Fruit fly (Drosophila melanogaster) whole organism, embryonic: ENCODE measurements around the gene ND-B18.

Source experiments
- ATbp ChIP-seq: fragments of 200-800 bp; sonication (Bioruptor generic); optimal IDR thresholded peaks from 2 replicates; lab custom pipeline; 2017; ENCODE audit warnings: missing biosample characterization, mild to moderate bottlenecking, missing genetic modification characterization, missing genetic modification reagents
- Ada2b ChIP-seq: fragments of 200-800 bp; sonication (Bioruptor generic); IDR thresholded peaks from 2 replicates; pipeline ENCODE4 v1.3.6; 2022; ENCODE audit warnings: missing biosample characterization, missing genetic modification characterization
- Atf3 ChIP-seq: fragments of 200-800 bp; sonication (Bioruptor generic); optimal IDR thresholded peaks from 3 replicates; lab custom pipeline; 2016; ENCODE audit warnings: missing biosample characterization, missing genetic modification characterization
- Atf6 ChIP-seq: fragments of 200-800 bp; sonication (Bioruptor generic); IDR thresholded peaks from 2 replicates; pipeline ENCODE4 v1.3.6; 2022; ENCODE audit warnings: missing biosample characterization, missing genetic modification characterization
- CG10274 ChIP-seq: fragments of 200-800 bp; sonication (Bioruptor generic); optimal IDR thresholded peaks from 3 replicates; lab custom pipeline; 2017; ENCODE audit warnings: missing biosample characterization, mild to moderate bottlenecking, missing genetic modification characterization
- CG10366 ChIP-seq: fragments of 200-800 bp; sonication (Bioruptor generic); IDR thresholded peaks from 2 replicates; pipeline ENCODE4 v1.3.6; 2022; ENCODE audit warnings: missing biosample characterization, missing genetic modification characterization
- CG10462 ChIP-seq: fragments of 200-800 bp; sonication (Bioruptor generic); optimal IDR thresholded peaks from 2 replicates; lab custom pipeline; 2016; ENCODE audit warnings: missing biosample characterization, missing genetic modification characterization
- CG10979 ChIP-seq: fragments of 200-800 bp; sonication (Bioruptor generic); optimal IDR thresholded peaks from 2 replicates; lab custom pipeline; 2018; ENCODE audit warnings: missing biosample characterization, mild to moderate bottlenecking, missing genetic modification characterization, moderate library complexity
- CG11247 ChIP-seq: fragments of 200-800 bp; sonication (Bioruptor generic); IDR thresholded peaks from 2 replicates; pipeline ENCODE4 v1.3.6; 2022; ENCODE audit warnings: missing biosample characterization, missing genetic modification characterization
- CG11398 ChIP-seq: fragments of 200-800 bp; sonication (Bioruptor generic); optimal IDR thresholded peaks from 2 replicates; lab custom pipeline; 2016; ENCODE audit warnings: missing biosample characterization, missing genetic modification characterization
- CG12155 ChIP-seq: fragments of 200-800 bp; sonication (Bioruptor generic); optimal IDR thresholded peaks from 3 replicates; lab custom pipeline; 2016; ENCODE audit warnings: missing biosample characterization, missing genetic modification characterization
- CG14050 ChIP-seq: fragments of 200-800 bp; sonication (Bioruptor generic); IDR thresholded peaks from 3 replicates; pipeline ENCODE4 v1.3.6; 2022; ENCODE audit warnings: missing biosample characterization, missing genetic modification characterization
- CG15011 ChIP-seq: fragments of 200-800 bp; sonication (Bioruptor generic); optimal IDR thresholded peaks from 3 replicates; lab custom pipeline; 2018; ENCODE audit warnings: missing biosample characterization, mild to moderate bottlenecking, missing genetic modification characterization
- CG15479 ChIP-seq: fragments of 200-800 bp; sonication (Bioruptor generic); optimal IDR thresholded peaks from 3 replicates; lab custom pipeline; 2019; ENCODE audit warnings: missing biosample characterization, mild to moderate bottlenecking, missing genetic modification characterization, moderate library complexity
- CG17359 ChIP-seq: fragments of 200-800 bp; sonication (Bioruptor generic); optimal IDR thresholded peaks from 3 replicates; lab custom pipeline; 2018; ENCODE audit warnings: missing biosample characterization, mild to moderate bottlenecking, missing genetic modification characterization, moderate library complexity
- CG17361 ChIP-seq: fragments of 200-800 bp; sonication (Bioruptor generic); IDR thresholded peaks from 3 replicates; pipeline ENCODE4 v1.3.6; 2022; ENCODE audit warnings: missing biosample characterization, missing genetic modification characterization
- CG17612 ChIP-seq: fragments of 200-800 bp; sonication (Bioruptor generic); IDR thresholded peaks from 2 replicates; pipeline ENCODE4 v1.3.6; 2022; ENCODE audit warnings: missing biosample characterization, missing genetic modification characterization
- CG18011 ChIP-seq: fragments of 200-800 bp; sonication (Bioruptor generic); optimal IDR thresholded peaks from 2 replicates; lab custom pipeline; 2017; ENCODE audit warnings: missing biosample characterization, missing genetic modification characterization, mild to moderate bottlenecking, moderate library complexity, missing genotype
- CG31388 ChIP-seq: fragments of 200-800 bp; sonication (Bioruptor generic); optimal IDR thresholded peaks from 2 replicates; lab custom pipeline; 2016; ENCODE audit warnings: missing biosample characterization, missing genetic modification characterization
- CG3407 ChIP-seq: fragments of 200-800 bp; sonication (Bioruptor generic); optimal IDR thresholded peaks from 2 replicates; lab custom pipeline; 2018; ENCODE audit warnings: missing biosample characterization, mild to moderate bottlenecking, missing genetic modification characterization
- CG42726 ChIP-seq: fragments of 200-800 bp; sonication (Bioruptor generic); IDR thresholded peaks from 2 replicates; pipeline ENCODE4 v1.3.6; 2022; ENCODE audit warnings: missing biosample characterization, missing genetic modification characterization; ENCODE audit not compliant: partially characterized antibody
- CG4617 ChIP-seq: fragments of 200-800 bp; sonication (Bioruptor generic); optimal IDR thresholded peaks from 3 replicates; lab custom pipeline; 2016; ENCODE audit warnings: missing biosample characterization, missing genetic modification characterization, borderline replicate concordance
- CG4707 ChIP-seq: fragments of 200-800 bp; sonication (Bioruptor generic); optimal IDR thresholded peaks from 2 replicates; lab custom pipeline; 2018; ENCODE audit warnings: missing biosample characterization, mild to moderate bottlenecking, missing genetic modification characterization, moderate library complexity
- CG5180 ChIP-seq: fragments of 200-800 bp; sonication (Bioruptor generic); optimal IDR thresholded peaks from 3 replicates; lab custom pipeline; 2017; ENCODE audit warnings: missing biosample characterization, missing genetic modification characterization, mild to moderate bottlenecking, moderate library complexity, missing genetic modification reagents
- CG7372 ChIP-seq: fragments of 200-800 bp; sonication (Bioruptor generic); IDR thresholded peaks from 2 replicates; pipeline ENCODE4 v1.3.6; 2022; ENCODE audit warnings: missing biosample characterization, missing genetic modification characterization
- CG8281 ChIP-seq: fragments of 200-800 bp; sonication (Bioruptor generic); optimal IDR thresholded peaks from 2 replicates; lab custom pipeline; 2018; ENCODE audit warnings: missing biosample characterization, mild to moderate bottlenecking, missing genetic modification characterization, moderate library complexity
- Dref ChIP-seq: fragments of 200-800 bp; sonication (Bioruptor generic); IDR thresholded peaks from 2 replicates; pipeline ENCODE4 v1.3.6; 2022; ENCODE audit warnings: missing biosample characterization, missing genetic modification characterization
- Fer1 ChIP-seq: fragments of 200-800 bp; sonication (Bioruptor generic); optimal IDR thresholded peaks from 2 replicates; lab custom pipeline; 2017; ENCODE audit warnings: missing biosample characterization, mild to moderate bottlenecking, missing genetic modification characterization
- GATAe ChIP-seq: fragments of 200-800 bp; sonication (Bioruptor generic); conservative IDR thresholded peaks from 2 replicates; pipeline ENCODE4 v1.3.6; 2022; ENCODE audit warnings: missing biosample characterization, missing genetic modification characterization
- Lim3 ChIP-seq: fragments of 200-800 bp; sonication (Bioruptor generic); IDR thresholded peaks from 2 replicates; pipeline ENCODE4 v1.3.6; 2022; ENCODE audit warnings: missing biosample characterization, missing genetic modification characterization
- Max ChIP-seq: fragments of 200-800 bp; sonication (Bioruptor generic); optimal IDR thresholded peaks from 2 replicates; lab custom pipeline; 2016; ENCODE audit warnings: missing biosample characterization, mild to moderate bottlenecking, missing genetic modification characterization
- Med ChIP-seq: fragments of 200-800 bp; sonication (Bioruptor generic); peaks from one replicate; lab custom pipeline; 2016; ENCODE audit warnings: missing biosample characterization, missing genetic modification characterization, mild to moderate bottlenecking, inconsistent platforms, moderate library complexity
- Pdp1 ChIP-seq, 2 experiments: fragments of 200-800 bp; sonication (Bioruptor generic); optimal IDR thresholded peaks; 3 replicates each; lab custom pipeline; 2016; ENCODE audit warnings: missing biosample characterization in 2 of 2, missing genetic modification characterization in 2 of 2, mild to moderate bottlenecking in 1 of 2, moderate library complexity in 1 of 2
- TFAM ChIP-seq: fragments of 200-800 bp; sonication (Bioruptor generic); optimal IDR thresholded peaks from 2 replicates; lab custom pipeline; 2017; ENCODE audit warnings: missing biosample characterization, missing genetic modification characterization, inconsistent platforms
- Xbp1 ChIP-seq: fragments of 200-800 bp; sonication (Bioruptor generic); optimal IDR thresholded peaks from 3 replicates; lab custom pipeline; 2016; ENCODE audit warnings: missing biosample characterization, mild to moderate bottlenecking, missing genetic modification characterization
- ara ChIP-seq: fragments of 200-800 bp; sonication (Bioruptor generic); IDR thresholded peaks from 2 replicates; pipeline ENCODE4 v1.3.6; 2022; ENCODE audit warnings: missing biosample characterization, missing genetic modification characterization
- dmrt11E ChIP-seq: fragments of 200-800 bp; sonication (Bioruptor generic); optimal IDR thresholded peaks from 3 replicates; lab custom pipeline; 2018; ENCODE audit warnings: missing biosample characterization, mild to moderate bottlenecking, missing genetic modification characterization, moderate library complexity
- en ChIP-seq: fragments of 200-800 bp; sonication (Bioruptor generic); optimal IDR thresholded peaks from 2 replicates; lab custom pipeline; 2016; ENCODE audit warnings: missing biosample characterization, missing genetic modification characterization
- exex ChIP-seq: fragments of 200-800 bp; sonication (Bioruptor generic); optimal IDR thresholded peaks from 4 replicates; lab custom pipeline; 2018; ENCODE audit warnings: missing biosample characterization, mild to moderate bottlenecking, missing genetic modification characterization, moderate library complexity
- gro ChIP-seq: fragments of 200-800 bp; sonication (Bioruptor generic); optimal IDR thresholded peaks from 2 replicates; lab custom pipeline; 2016; ENCODE audit warnings: missing biosample characterization, missing genetic modification characterization
- ind ChIP-seq: fragments of 200-800 bp; sonication (Bioruptor generic); optimal IDR thresholded peaks from 3 replicates; lab custom pipeline; 2016; ENCODE audit warnings: missing biosample characterization, missing genetic modification characterization
- pfk ChIP-seq: fragments of 200-800 bp; sonication (Bioruptor generic); optimal IDR thresholded peaks from 2 replicates; lab custom pipeline; 2018; ENCODE audit warnings: missing biosample characterization, mild to moderate bottlenecking, missing genetic modification characterization, moderate library complexity
- prd ChIP-seq, 3 experiments: fragments of >200 bp in 2 of 3; fragments of 200-800 bp in 1 of 3; sonication (Bioruptor generic) in 1 of 3; optimal IDR thresholded peaks in 2 of 3; IDR thresholded peaks in 1 of 3; 2 replicates in 2 of 3; 3 replicates in 1 of 3; pipeline versions ENCODE4 v1.3.6 to Lab custom; 2017 to 2022; ENCODE audit warnings: missing biosample characterization in 1 of 3, missing genetic modification characterization in 1 of 3
- pros ChIP-seq: fragments of 200-800 bp; sonication (Bioruptor generic); optimal IDR thresholded peaks from 3 replicates; lab custom pipeline; 2019; ENCODE audit warnings: missing biosample characterization, mild to moderate bottlenecking, missing genetic modification characterization, moderate library complexity
- sqz ChIP-seq: fragments of 200-800 bp; sonication (Bioruptor generic); optimal IDR thresholded peaks from 3 replicates; lab custom pipeline; 2018; ENCODE audit warnings: missing biosample characterization, mild to moderate bottlenecking, missing genetic modification characterization
- stc ChIP-seq: fragments of 200-800 bp; sonication (Bioruptor generic); IDR thresholded peaks from 2 replicates; pipeline ENCODE4 v1.3.6; 2022; ENCODE audit warnings: missing biosample characterization, missing genetic modification characterization
- ttk ChIP-seq: fragments of 200-800 bp; sonication (Bioruptor generic); IDR thresholded peaks from 2 replicates; pipeline ENCODE4 v2.1.2; 2022; ENCODE audit warnings: missing biosample characterization, missing genetic modification characterization
- zen ChIP-seq: fragments of 200-800 bp; sonication (Bioruptor generic); optimal IDR thresholded peaks from 3 replicates; lab custom pipeline; 2018; ENCODE audit warnings: missing biosample characterization, mild to moderate bottlenecking, missing genetic modification characterization, moderate library complexity

Gene ND-B18

dm6 chrX:15074646-15075351 is 11.3 kb downstream of the ND-B18 start (continued):
- TF ChIP-seq ind, result peak; percentile 91
- no peak for TF ChIP-seq CG15479 (GFP tag; lab: Kevin White, UChicago)
- TF ChIP-seq gro (GFP tag; lab: Kevin White, UChicago), result peak; percentile 92
- peak; percentile 98 for TF ChIP-seq Med (GFP tag; lab: Kevin White, UChicago)
- peak; percentile 83 for TF ChIP-seq CG7372 (GFP tag; lab: Robert Waterston, UW)
- TF ChIP-seq GATAe, result peak; percentile 47; the same call in 1 of the 2 replicates
- peak; percentile 76 for TF ChIP-seq CG18011 (GFP tag; lab: Kevin White, UChicago)
- peak; percentile 36 for TF ChIP-seq TFAM (GFP tag; lab: Kevin White, UChicago)
- peak; percentile 90 for TF ChIP-seq Atf6 (GFP tag; lab: Robert Waterston, UW)
- peak; percentile 88 for TF ChIP-seq CG12155 (GFP tag; lab: Kevin White, UChicago)
- TF ChIP-seq CG8281, result peak; percentile 57
- peak; percentile 58 for TF ChIP-seq Max
- TF ChIP-seq CG17612 (GFP tag; lab: Robert Waterston, UW), result peak; percentile 76
- TF ChIP-seq CG10979 (tag; lab: Kevin White, UChicago), result peak; percentile 83
- peak; percentile 84 for TF ChIP-seq CG17361 (GFP tag; lab: Robert Waterston, UW)
- peak; percentile 40 for TF ChIP-seq zen (tag; lab: Kevin White, UChicago)
- TF ChIP-seq sqz (GFP tag; lab: Kevin White, UChicago), result peak; percentile 14
- peak; percentile 70 for TF ChIP-seq CG14050 (GFP tag; lab: Robert Waterston, UW)
- peak; percentile 90 for TF ChIP-seq CG11247
- TF ChIP-seq Dref, result peak; percentile 45
- TF ChIP-seq ATbp (GFP tag; lab: Kevin White, UChicago), result peak; percentile 84
- peak; percentile 68 for TF ChIP-seq ara
- TF ChIP-seq Atf3 (GFP tag; lab: Kevin White, UChicago), result peak; percentile 88
- TF ChIP-seq CG3407, result peak; percentile 71
- TF ChIP-seq Ada2b (GFP tag; lab: Robert Waterston, UW), result peak; percentile 88
- peak; percentile 62 for TF ChIP-seq dmrt11E (tag; lab: Kevin White, UChicago)
- no peak for TF ChIP-seq Lim3
- TF ChIP-seq Xbp1, result peak; percentile 94
- peak; percentile 86 for TF ChIP-seq ttk (GFP tag; lab: Robert Waterston, UW)
- TF ChIP-seq CG4617 (GFP tag; lab: Kevin White, UChicago), result peak; percentile 70
- TF ChIP-seq stc, result peak; percentile 78
- peak; percentile 41 for TF ChIP-seq CG4707 (GFP tag; lab: Kevin White, UChicago)
- peak; percentile 76 for TF ChIP-seq CG5180 (GFP tag; lab: Kevin White, UChicago)
- TF ChIP-seq CG42726 (GFP tag; lab: Robert Waterston, UW), result no peak
- TF ChIP-seq CG10462, result peak; percentile 63
- TF ChIP-seq pfk (GFP tag; lab: Kevin White, UChicago), result peak; percentile 15
- peak; percentile 64 for TF ChIP-seq exex
- TF ChIP-seq CG17359 (tag; lab: Kevin White, UChicago), result peak; percentile 84
- peak; percentile 23 for TF ChIP-seq pros (GFP tag; lab: Kevin White, UChicago)
- peak; percentile 91 to 93 for TF ChIP-seq Pdp1 (GFP tag; optimal IDR thresholded peaks at IDR 0.05; lab: Kevin White, UChicago)
- TF ChIP-seq CG15011 (GFP tag; lab: Kevin White, UChicago), result peak; percentile 67
- TF ChIP-seq en (GFP tag; lab: Kevin White, UChicago), result peak; percentile 85
- peak; percentile 44 for TF ChIP-seq CG31388
- TF ChIP-seq CG10274, result peak; percentile 67
- TF ChIP-seq Fer1 (GFP tag; lab: Kevin White, UChicago), result peak; percentile 94
- peak; percentile 90 for TF ChIP-seq CG10366 (GFP tag; lab: Robert Waterston, UW)
- no peak for TF ChIP-seq prd (optimal IDR thresholded peaks at IDR 0.05; lab: Kevin White, UChicago)
- TF ChIP-seq prd (GFP tag; IDR thresholded peaks at IDR 0.05; lab: Robert Waterston, UW), result peak; percentile 89
- TF ChIP-seq CG11398, result peak; percentile 84
